Worm (Caenorhabditis elegans): ENCODE results near the gene kin-4.

ce11 chrIV:11480027-11480896 lies 54.7 kb downstream of the kin-4 start, which contains the start of the genes mbf-1 and nse-4:
- TF ChIP-seq athp-1 (tag; optimal IDR thresholded peaks at IDR 0.05): no peak
- TF ChIP-seq ztf-6 (GFP tag; IDR thresholded peaks at IDR 0.05): no peak
- TF ChIP-seq madf-10 (tag; optimal IDR thresholded peaks at IDR 0.05): no peak
- TF ChIP-seq bed-1 (GFP tag; IDR thresholded peaks at IDR 0.05): no peak
- peak; percentile 12 for TF ChIP-seq snpc-4 (GFP tag; optimal IDR thresholded peaks at IDR 0.05)
- TF ChIP-seq snpc-4 (tag; optimal IDR thresholded peaks at IDR 0.05): peak in 3 of 4 experiments; percentile 1 to 42 (median 30)
- no peak for TF ChIP-seq unc-130 (GFP tag; optimal IDR thresholded peaks at IDR 0.05)
- no peak for TF ChIP-seq F22D6.2 (tag; optimal IDR thresholded peaks at IDR 0.05)
- TF ChIP-seq hmg-1.2 (GFP tag; IDR thresholded peaks at IDR 0.05): peak; percentile 37; the same call in 1 of the 2 replicates
- TF ChIP-seq tbx-9 (tag; optimal IDR thresholded peaks at IDR 0.05; ENCODE audit: borderline replicate concordance): no peak
- TF ChIP-seq ztf-22 (GFP tag; optimal IDR thresholded peaks at IDR 0.05): no peak
- TF ChIP-seq dox-1 (GFP tag; IDR thresholded peaks at IDR 0.05): no peak
- no peak for TF ChIP-seq efl-1 (GFP tag; optimal IDR thresholded peaks at IDR 0.05)
- no peak for TF ChIP-seq pha-4 (tag; optimal IDR thresholded peaks at IDR 0.05)
- TF ChIP-seq ceh-79 (tag; optimal IDR thresholded peaks at IDR 0.05): no peak
